Fruit fly (Drosophila melanogaster): ENCODE results near the gene CG2519.

Gene CG2519

dm6 chr3R:5568590-5568989 lies 21.0 kb upstream of the CG2519 start, which contains the start of the genes CG2931 and Rheb (continued):
- TF ChIP-seq CG6163 (GFP tag; IDR thresholded peaks at IDR 0.05) (no peak), CG6808 (GFP tag; optimal IDR thresholded peaks at IDR 0.05) (no peak), CG4318 (GFP tag; optimal IDR thresholded peaks at IDR 0.05) (no peak), Eip78C (GFP tag) (peak; percentile 87), lz (GFP tag; optimal IDR thresholded peaks at IDR 0.05) (peak; percentile 67), fd85E (GFP tag; optimal IDR thresholded peaks at IDR 0.05) (no peak), dac (GFP tag; optimal IDR thresholded peaks at IDR 0.05) (peak; percentile 32), Sox14 (GFP tag; optimal IDR thresholded peaks at IDR 0.05) (peak; percentile 62), pdm3 (GFP tag; optimal IDR thresholded peaks at IDR 0.05) (peak; percentile 63), net (GFP tag; optimal IDR thresholded peaks at IDR 0.05) (no peak), Sox102F (GFP tag; optimal IDR thresholded peaks at IDR 0.05) (no peak), acj6 (GFP tag; optimal IDR thresholded peaks at IDR 0.05) (peak; percentile 53), CG11762 (GFP tag; optimal IDR thresholded peaks at IDR 0.05; ENCODE audit: insufficient read depth) (peak; percentile 2), CG8119 (GFP tag; IDR thresholded peaks at IDR 0.05) (peak; percentile 30; the same call in 1 of the 3 replicates), topi (GFP tag; optimal IDR thresholded peaks at IDR 0.05) (peak; percentile 51), CG10669 (GFP tag; optimal IDR thresholded peaks at IDR 0.05) (no peak), OdsH (GFP tag; optimal IDR thresholded peaks at IDR 0.05) (no peak), spab (GFP tag; optimal IDR thresholded peaks at IDR 0.05) (no peak), CG32006 (GFP tag; optimal IDR thresholded peaks at IDR 0.05) (peak; percentile 44), CG34406 (GFP tag; optimal IDR thresholded peaks at IDR 0.05) (peak; percentile 36), CG7368 (GFP tag; optimal IDR thresholded peaks at IDR 0.05) (peak; percentile 11), vri (GFP tag; optimal IDR thresholded peaks at IDR 0.05) (peak; percentile 42), ss (GFP tag; optimal IDR thresholded peaks at IDR 0.05) (peak in 1 of 2 experiments; percentile 18), cyc (GFP tag; optimal IDR thresholded peaks at IDR 0.05) (peak; percentile 33), CG15336 (GFP tag; IDR thresholded peaks at IDR 0.05) (0 out of 2 replicates have a peak, but pooled peaks have one; percentile 42), Smox (GFP tag; optimal IDR thresholded peaks at IDR 0.05) (no peak), Eip93F (GFP tag; optimal IDR thresholded peaks at IDR 0.05) (peak; percentile 67), CG11902 (GFP tag; optimal IDR thresholded peaks at IDR 0.05) (peak; percentile 27), fkh (GFP tag; optimal IDR thresholded peaks at IDR 0.05) (peak; percentile 53), svp (GFP tag) (peak; percentile 82), Ets96B (tag; optimal IDR thresholded peaks at IDR 0.05) (peak; percentile 48), CG3032 (tag; optimal IDR thresholded peaks at IDR 0.05) (peak; percentile 67), CG6276 (GFP tag; optimal IDR thresholded peaks at IDR 0.05) (no peak), achi (GFP tag; optimal IDR thresholded peaks at IDR 0.05) (peak; percentile 25), CG1621 (tag; optimal IDR thresholded peaks at IDR 0.05) (peak; percentile 23)

- TF ChIP-seq lz (GFP tag; optimal IDR thresholded peaks at IDR 0.05) = peak; percentile 47
- no peak for TF ChIP-seq CG3919 (GFP tag; optimal IDR thresholded peaks at IDR 0.05)
- no peak for TF ChIP-seq CG11902 (GFP tag; optimal IDR thresholded peaks at IDR 0.05)
- peak; percentile 78 for TF ChIP-seq Gug (GFP tag; IDR thresholded peaks at IDR 0.05)
- TF ChIP-seq CG11294 (GFP tag; IDR thresholded peaks at IDR 0.05) = peak; percentile 82
- no peak for TF ChIP-seq CG3032 (tag; optimal IDR thresholded peaks at IDR 0.05)
- peak; percentile 87 for TF ChIP-seq vri (GFP tag; optimal IDR thresholded peaks at IDR 0.05)
- no peak for TF ChIP-seq fkh (GFP tag; optimal IDR thresholded peaks at IDR 0.05)
- TF ChIP-seq CG8119 (GFP tag; IDR thresholded peaks at IDR 0.05) = peak; percentile 87
- peak; percentile 31 for TF ChIP-seq CG31627 (GFP tag; optimal IDR thresholded peaks at IDR 0.05)
- peak; percentile 56 for TF ChIP-seq Sox14 (GFP tag; optimal IDR thresholded peaks at IDR 0.05)
- TF ChIP-seq CG10669 (GFP tag; optimal IDR thresholded peaks at IDR 0.05) = no peak
- TF ChIP-seq Ets96B (tag; optimal IDR thresholded peaks at IDR 0.05) = no peak
- peak; percentile 61 for TF ChIP-seq Lpt (GFP tag; optimal IDR thresholded peaks at IDR 0.05)
- no peak for TF ChIP-seq achi (GFP tag; optimal IDR thresholded peaks at IDR 0.05)
- no peak for TF ChIP-seq CG1621 (tag; optimal IDR thresholded peaks at IDR 0.05)
- no peak for TF ChIP-seq Hr39 (GFP tag; optimal IDR thresholded peaks at IDR 0.05)
- TF ChIP-seq dac (GFP tag; optimal IDR thresholded peaks at IDR 0.05) = peak; percentile 55
- no peak for TF ChIP-seq fd85E (GFP tag; optimal IDR thresholded peaks at IDR 0.05)
- peak; percentile 80 for TF ChIP-seq svp (GFP tag)
- no peak for TF ChIP-seq OdsH (GFP tag; optimal IDR thresholded peaks at IDR 0.05)
- TF ChIP-seq Eip78C (GFP tag) = peak; percentile 63
- peak; percentile 65 for TF ChIP-seq esn (GFP tag; optimal IDR thresholded peaks at IDR 0.05)
- TF ChIP-seq CG6808 (GFP tag; optimal IDR thresholded peaks at IDR 0.05) = no peak
- TF ChIP-seq eg (GFP tag; IDR thresholded peaks at IDR 0.05) = peak; percentile 93
- TF ChIP-seq CG11762 (GFP tag; optimal IDR thresholded peaks at IDR 0.05; ENCODE audit: insufficient read depth) = peak; percentile 23
- TF ChIP-seq CG16779 (tag; optimal IDR thresholded peaks at IDR 0.05) = peak; percentile 42
- no peak for TF ChIP-seq CG6792 (GFP tag; optimal IDR thresholded peaks at IDR 0.05)
- TF ChIP-seq Eip75B (GFP tag; optimal IDR thresholded peaks at IDR 0.05) = no peak
- peak; percentile 90 for TF ChIP-seq Hr4 (GFP tag; optimal IDR thresholded peaks at IDR 0.05)
- TF ChIP-seq CG15336 (GFP tag; IDR thresholded peaks at IDR 0.05) = peak; percentile 89
- no peak for TF ChIP-seq Sox15 (GFP tag; optimal IDR thresholded peaks at IDR 0.05)
- no peak for TF ChIP-seq CG7368 (GFP tag; optimal IDR thresholded peaks at IDR 0.05)
- peak; percentile 92 for TF ChIP-seq CG6163 (GFP tag; IDR thresholded peaks at IDR 0.05)
These were observed 18.0 kb upstream of the CG2519 start for dm6 chr3R:5565623-5566022.
